Worm (Caenorhabditis elegans): ENCODE measurements around the gene marc-1.
A peak's percentile ranks its signal among the peaks of the same experiment; 100 is the strongest.

marc-1 gene

DNA sequence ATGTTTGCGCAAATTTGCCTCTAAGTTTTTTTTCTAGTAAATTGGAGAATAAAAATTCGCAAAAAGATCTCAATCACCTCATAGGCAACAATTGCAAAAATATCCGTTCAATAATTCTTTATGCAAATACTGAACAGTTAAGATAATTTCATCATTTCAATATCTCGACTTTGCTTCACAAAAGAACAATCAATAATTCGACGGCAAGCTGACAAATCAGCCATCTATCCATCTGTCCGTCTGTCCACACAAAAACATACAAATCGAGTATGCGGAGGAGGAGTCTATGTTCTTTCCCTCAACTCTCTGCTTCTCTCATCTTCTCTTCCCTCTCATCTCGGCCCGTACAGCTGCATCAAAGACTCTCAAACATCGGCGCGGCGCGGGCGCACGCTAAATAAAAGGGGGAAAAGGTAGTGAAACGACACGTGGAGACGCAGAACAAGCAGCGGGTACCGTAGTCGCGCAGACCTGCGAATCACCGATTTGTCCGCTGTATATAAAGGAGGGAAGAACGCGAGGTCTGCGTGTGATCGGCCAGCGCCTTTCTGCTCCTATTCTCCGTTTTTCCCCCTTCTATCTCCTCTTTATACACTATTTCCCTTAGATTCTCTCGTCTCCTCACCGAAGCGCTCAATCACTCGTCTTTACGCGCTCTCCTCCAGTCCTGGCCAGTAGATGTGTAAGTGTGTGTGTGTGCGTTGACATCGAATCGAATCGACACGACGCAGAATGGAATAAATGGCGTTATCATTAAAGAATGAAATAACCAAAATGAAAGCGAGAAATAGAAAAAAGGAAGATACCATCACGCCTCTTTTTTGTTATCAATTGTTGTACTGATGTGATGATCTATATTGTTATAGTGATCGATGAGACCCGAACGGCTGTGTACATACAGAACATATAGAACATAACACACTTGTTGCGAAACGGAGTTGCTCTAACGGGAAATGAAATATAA, 8.5 kb upstream of the marc-1 start (continued):
- TF ChIP-seq F57C9.4 (tag; optimal IDR thresholded peaks at IDR 0.05) (peak; percentile 33), let-526 (GFP tag; IDR thresholded peaks at IDR 0.05) (peak; percentile 88; the same call in 1 of the 2 replicates), cebp-1 (GFP tag; IDR thresholded peaks at IDR 0.05) (no peak), cebp-1 (tag; optimal IDR thresholded peaks at IDR 0.05) (peak; percentile 92), ztf-28 (GFP tag; IDR thresholded peaks at IDR 0.05) (0 out of 2 replicates have a peak, but pooled peaks have one; percentile 4), die-1 (tag; optimal IDR thresholded peaks at IDR 0.05) (peak; percentile 36), fkh-3 (tag; optimal IDR thresholded peaks at IDR 0.05) (no peak), F55B11.4 (tag; optimal IDR thresholded peaks at IDR 0.05; ENCODE audit: borderline replicate concordance, insufficient read depth) (no peak), hmg-20 (GFP tag; IDR thresholded peaks at IDR 0.05) (no peak), tlf-1 (GFP tag; optimal IDR thresholded peaks at IDR 0.05) (peak; percentile 72), Y79H2A.3 (GFP tag; conservative IDR thresholded peaks at IDR 0.05) (no peak), dpff-1 (tag; optimal IDR thresholded peaks at IDR 0.05) (no peak), D2030.7 (GFP tag; IDR thresholded peaks at IDR 0.05) (no peak), Y56A3A.18 (GFP tag; IDR thresholded peaks at IDR 0.05) (0 out of 2 replicates have a peak, but pooled peaks have one; percentile 6), lsy-27 (tag; optimal IDR thresholded peaks at IDR 0.05; ENCODE audit: borderline replicate concordance, insufficient read depth) (no peak), egl-18 (GFP tag; IDR thresholded peaks at IDR 0.05) (0 out of 2 replicates have a peak, but pooled peaks have one; percentile 13), rec-8 (tag; optimal IDR thresholded peaks at IDR 0.05) (peak in 1 of 2 experiments; percentile 2), F52B5.7 (tag; optimal IDR thresholded peaks at IDR 0.05) (peak; percentile 75), ets-4 (GFP tag; optimal IDR thresholded peaks at IDR 0.05) (peak; percentile 60), lin-40 (tag; optimal IDR thresholded peaks at IDR 0.05) (peak; percentile 94), dox-1 (GFP tag; IDR thresholded peaks at IDR 0.05) (peak; percentile 92), mes-4 (tag; optimal IDR thresholded peaks at IDR 0.05) (no peak), B0336.3 (GFP tag; IDR thresholded peaks at IDR 0.05) (peak; percentile 95), somi-1 (GFP tag; optimal IDR thresholded peaks at IDR 0.05) (peak; percentile 82), Y53G8AR.9 (GFP tag; conservative IDR thresholded peaks at IDR 0.05) (peak; percentile 82), ceh-27 (GFP tag; optimal IDR thresholded peaks at IDR 0.05) (peak; percentile 95), T26A5.8 (tag; optimal IDR thresholded peaks at IDR 0.05) (no peak), ceh-79 (tag; optimal IDR thresholded peaks at IDR 0.05) (no peak), lsl-1 (GFP tag; optimal IDR thresholded peaks at IDR 0.05) (no peak), sea-2 (GFP tag; IDR thresholded peaks at IDR 0.05) (peak; percentile 74; the same call in 1 of the 2 replicates), F39B2.1 (GFP tag; IDR thresholded peaks at IDR 0.05) (no peak), him-1 (tag; optimal IDR thresholded peaks at IDR 0.05) (no peak), Y95B8A.8 (GFP tag; IDR thresholded peaks at IDR 0.05) (0 out of 2 replicates have a peak, but pooled peaks have one; percentile 33), rcor-1 (GFP tag; IDR thresholded peaks at IDR 0.05) (peak; percentile 63), ztf-18 (tag; optimal IDR thresholded peaks at IDR 0.05) (peak; percentile 71), B0261.1 (tag; optimal IDR thresholded peaks at IDR 0.05) (peak; percentile 16), tbp1 (GFP tag; optimal IDR thresholded peaks at IDR 0.05) (peak; percentile 77), lag-1 (GFP tag; IDR thresholded peaks at IDR 0.05) (no peak), hlh-12 (tag; optimal IDR thresholded peaks at IDR 0.05) (no peak), zim-3 (tag; optimal IDR thresholded peaks at IDR 0.05) (no peak), K12H6.12 (tag; optimal IDR thresholded peaks at IDR 0.05) (peak; percentile 98), snpc-1.3 (tag; optimal IDR thresholded peaks at IDR 0.05; ENCODE audit: insufficient read depth) (no peak), repo-1 (tag; optimal IDR thresholded peaks at IDR 0.05) (peak; percentile 61), cebp-2 (GFP tag; IDR thresholded peaks at IDR 0.05) (no peak), atf-7 (tag; optimal IDR thresholded peaks at IDR 0.05) (peak; percentile 93), F33H1.4 (GFP tag; IDR thresholded peaks at IDR 0.05) (no peak)

Data from whole organism, young adult.